Worm (Caenorhabditis elegans) whole organism, L2 larva: ENCODE data around the gene srz-78.

ENCODE experiments used
- alr-1 ChIP-seq: fragments of 150-350 bp; optimal IDR thresholded peaks from 2 replicates; lab custom pipeline; 2014; ENCODE audit warnings: missing biosample characterization, missing genetic modification characterization
- mdl-1 ChIP-seq, 2 experiments: fragments of 150-350 bp in 1 of 2; sonication (generic microtip) in 1 of 2; optimal IDR thresholded peaks; 2 replicates each; lab custom pipeline; 2017; ENCODE audit warnings: missing biosample characterization in 2 of 2, missing genetic modification characterization in 2 of 2
- nhr-12 ChIP-seq: fragments of 150-350 bp; optimal IDR thresholded peaks from 2 replicates; lab custom pipeline; 2014; ENCODE audit warnings: missing biosample characterization, missing genetic modification characterization
- nhr-237 ChIP-seq: fragments of 150-350 bp; optimal IDR thresholded peaks from 2 replicates; lab custom pipeline; 2014; ENCODE audit warnings: missing biosample characterization, missing genetic modification characterization
- unc-39 ChIP-seq: fragments of 150-350 bp; optimal IDR thresholded peaks from 2 replicates; lab custom pipeline; 2014; ENCODE audit warnings: missing biosample characterization, missing genetic modification characterization
- zag-1 ChIP-seq: fragments of 150-350 bp; optimal IDR thresholded peaks from 2 replicates; lab custom pipeline; 2014; ENCODE audit warnings: missing biosample characterization, missing genetic modification characterization
- ztf-11 ChIP-seq: sonication (generic microtip); optimal IDR thresholded peaks from 2 replicates; lab custom pipeline; 2017; ENCODE audit warnings: missing biosample characterization, missing genetic modification characterization

- no peak for TF ChIP-seq mdl-1 (tag; optimal IDR thresholded peaks at IDR 0.05; lab: Kevin White, UChicago)
- TF ChIP-seq alr-1, result no peak
- no peak for TF ChIP-seq zag-1 (tag; lab: Kevin White, UChicago)
- no peak for TF ChIP-seq unc-39 (tag; lab: Kevin White, UChicago)
- no peak for TF ChIP-seq nhr-237
- no peak for TF ChIP-seq ztf-11 (tag; lab: Kevin White, UChicago)
- TF ChIP-seq nhr-12 (tag; lab: Kevin White, UChicago), result no peak
Observed at ce11 chrIV:3501981-3502736, 10.6 kb downstream of the srz-78 start.
